Fruit fly (Drosophila melanogaster): Measurements from ENCODE around the gene CG6678.

CG6678 gene

dm6 chr3R:21897565-21897964 lies 10.7 kb downstream of the CG6678 start (continued):
- TF ChIP-seq Six4 (GFP tag; optimal IDR thresholded peaks at IDR 0.05) (no peak), klu (GFP tag; IDR thresholded peaks at IDR 0.05) (no peak), ftz-f1 (GFP tag; optimal IDR thresholded peaks at IDR 0.05) (no peak), CG7357 (GFP tag; IDR thresholded peaks at IDR 0.05) (no peak), grau (tag; optimal IDR thresholded peaks at IDR 0.05) (no peak), phol (tag; optimal IDR thresholded peaks at IDR 0.05) (no peak), MBD-R2 (GFP tag; IDR thresholded peaks at IDR 0.05) (no peak), sna (GFP tag; IDR thresholded peaks at IDR 0.05; ENCODE audit: partially characterized antibody) (no peak)

DNA sequence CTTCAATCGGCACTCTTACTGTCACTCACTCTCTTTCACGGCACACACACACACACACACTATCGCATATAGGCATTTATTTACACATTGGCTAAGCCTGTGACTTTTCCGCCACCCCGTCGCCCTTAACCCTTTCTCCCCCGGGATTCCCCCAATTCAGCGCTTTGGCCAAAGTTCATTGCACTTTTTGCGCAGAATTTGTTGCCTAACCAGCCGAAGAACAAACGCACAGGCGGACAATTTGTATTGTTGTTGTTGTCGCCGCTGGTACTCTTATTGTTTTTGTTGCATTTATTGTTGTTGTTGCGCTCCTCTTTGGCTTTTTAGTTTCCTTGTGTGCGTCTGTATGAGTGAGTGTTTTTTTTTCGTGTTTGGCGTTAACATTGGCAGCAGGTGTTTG lies 11.9 kb downstream of the CG6678 start:
- TF ChIP-seq CG16863 (GFP tag; optimal IDR thresholded peaks at IDR 0.05) (no peak), CG3726 (GFP tag; IDR thresholded peaks at IDR 0.05) (0 out of 3 replicates have a peak, but pooled peaks have one; percentile 6), CG4360 (GFP tag; IDR thresholded peaks at IDR 0.05) (peak; percentile 66)

DNA sequence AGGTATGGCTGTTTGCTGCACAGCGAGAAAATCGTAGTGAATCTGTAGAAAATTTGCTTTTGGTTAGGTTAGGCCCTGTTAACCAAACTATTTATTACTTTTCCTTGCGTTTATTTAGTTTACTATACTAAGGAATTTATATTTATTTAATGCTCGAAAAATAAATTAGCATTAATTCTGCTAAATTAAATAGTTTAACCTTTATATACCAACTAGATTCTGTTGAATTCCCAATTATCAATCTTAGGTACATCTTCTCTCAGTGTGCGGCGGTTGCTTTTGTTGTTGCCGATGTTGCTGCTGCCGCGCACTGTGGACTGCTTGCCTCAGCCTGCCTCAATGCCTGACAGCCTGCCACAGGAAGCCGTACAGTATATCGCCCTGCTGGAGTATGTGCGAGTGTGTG lies 12.3 kb downstream of the CG6678 start:
- 0 out of 3 replicates have a peak, but pooled peaks have one; percentile 15 for TF ChIP-seq CG11456 (GFP tag; IDR thresholded peaks at IDR 0.05)
- peak; percentile 47 for TF ChIP-seq nom (GFP tag; optimal IDR thresholded peaks at IDR 0.05)
- no peak for TF ChIP-seq dan (GFP tag; IDR thresholded peaks at IDR 0.05)
- TF ChIP-seq bsh (GFP tag; optimal IDR thresholded peaks at IDR 0.05): peak in 1 of 2 experiments; percentile 31
- TF ChIP-seq Drgx (GFP tag; IDR thresholded peaks at IDR 0.05): peak; percentile 63; the same call in 1 of the 2 replicates

dm6 chr3R:21904345-21904744 lies 17.5 kb downstream of the CG6678 start:
- no peak for TF ChIP-seq H15 (GFP tag; IDR thresholded peaks at IDR 0.05)
- no peak for TF ChIP-seq Sox100B (GFP tag; optimal IDR thresholded peaks at IDR 0.05)
- no peak for TF ChIP-seq CG10565 (GFP tag; optimal IDR thresholded peaks at IDR 0.05)
- no peak for TF ChIP-seq NfI (GFP tag; optimal IDR thresholded peaks at IDR 0.05)
- no peak for TF ChIP-seq CG11695 (GFP tag; IDR thresholded peaks at IDR 0.05)
- TF ChIP-seq CG7556 (GFP tag; optimal IDR thresholded peaks at IDR 0.05): no peak
- no peak for TF ChIP-seq CG42726 (GFP tag; IDR thresholded peaks at IDR 0.05; ENCODE audit: partially characterized antibody)
- TF ChIP-seq ERR (GFP tag; optimal IDR thresholded peaks at IDR 0.05): no peak
- TF ChIP-seq corto (GFP tag; optimal IDR thresholded peaks at IDR 0.05): no peak
- TF ChIP-seq CG14965 (GFP tag; optimal IDR thresholded peaks at IDR 0.05; ENCODE audit: borderline replicate concordance): no peak
- no peak for TF ChIP-seq hb (GFP tag; IDR thresholded peaks at IDR 0.05; ENCODE audit: partially characterized antibody)
- TF ChIP-seq odd (GFP tag; optimal IDR thresholded peaks at IDR 0.05): no peak
- TF ChIP-seq CG18262 (tag; optimal IDR thresholded peaks at IDR 0.05): no peak
- no peak for TF ChIP-seq lola (GFP tag; optimal IDR thresholded peaks at IDR 0.05)
- TF ChIP-seq CG5953 (GFP tag; IDR thresholded peaks at IDR 0.05): no peak
- no peak for TF ChIP-seq Optix (GFP tag; IDR thresholded peaks at IDR 0.05)
- TF ChIP-seq bsh (GFP tag; optimal IDR thresholded peaks at IDR 0.05): no peak
- TF ChIP-seq Elba2 (GFP tag; optimal IDR thresholded peaks at IDR 0.05): no peak
- no peak for TF ChIP-seq CG7839 (tag; optimal IDR thresholded peaks at IDR 0.05)

DNA sequence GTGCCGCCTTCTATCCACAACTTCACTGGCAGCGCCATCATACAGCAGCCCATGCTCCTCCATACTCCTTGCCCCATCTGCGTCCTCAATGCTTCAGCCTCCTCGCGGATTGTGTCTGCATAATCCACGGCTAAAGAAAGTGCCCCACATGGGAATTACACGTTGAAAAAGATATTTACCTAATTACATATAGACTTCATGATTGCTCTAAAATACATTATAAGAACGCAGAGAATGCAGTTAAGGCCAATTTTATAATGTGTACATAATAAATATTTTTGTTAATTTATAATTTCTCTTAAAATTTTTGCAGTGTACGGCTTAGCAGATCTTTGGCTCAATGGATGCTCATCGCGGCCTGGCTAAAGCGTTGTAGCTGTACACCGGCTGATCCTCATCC lies 18.8 kb downstream of the CG6678 start:
- TF ChIP-seq prd (optimal IDR thresholded peaks at IDR 0.05) (no peak), prd (GFP tag; IDR thresholded peaks at IDR 0.05) (0 out of 3 replicates have a peak, but pooled peaks have one; percentile 9), Fer3 (tag; optimal IDR thresholded peaks at IDR 0.05) (no peak), bsh (GFP tag; optimal IDR thresholded peaks at IDR 0.05) (peak in 1 of 2 experiments; percentile 83), Dek (tag; optimal IDR thresholded peaks at IDR 0.05) (no peak), dimm (GFP tag; IDR thresholded peaks at IDR 0.05) (no peak), CG12219 (GFP tag; optimal IDR thresholded peaks at IDR 0.05) (no peak), CG8359 (GFP tag; optimal IDR thresholded peaks at IDR 0.05; ENCODE audit: borderline replicate concordance) (no peak), Fer2 (tag; optimal IDR thresholded peaks at IDR 0.05) (no peak), sisA (GFP tag; IDR thresholded peaks at IDR 0.05) (no peak), Drgx (GFP tag; IDR thresholded peaks at IDR 0.05) (peak; percentile 80), CG16779 (GFP tag; IDR thresholded peaks at IDR 0.05) (no peak), nom (GFP tag; optimal IDR thresholded peaks at IDR 0.05) (peak; percentile 64), CG12391 (tag; optimal IDR thresholded peaks at IDR 0.05) (no peak), wdn (GFP tag; IDR thresholded peaks at IDR 0.05) (no peak)
